Worm (Caenorhabditis elegans) whole organism, late embryonic: Measurements from ENCODE around the gene T06E6.10.

Experiments used
- ama-1 ChIP-seq: fragments of 150-350 bp; optimal IDR thresholded peaks from 2 replicates; lab custom pipeline; 2014
- ceh-18 ChIP-seq: sonication (generic microtip); optimal IDR thresholded peaks from 2 replicates; lab custom pipeline; 2016; ENCODE audit warnings: missing genetic modification characterization, missing compliant biosample characterization
- ceh-31 ChIP-seq: sonication (generic microtip); optimal IDR thresholded peaks from 2 replicates; lab custom pipeline; 2016; ENCODE audit warnings: missing genetic modification characterization, missing compliant biosample characterization
- dmd-4 ChIP-seq: sonication (generic microtip); optimal IDR thresholded peaks from 2 replicates; lab custom pipeline; 2016; ENCODE audit warnings: borderline replicate concordance, missing genetic modification characterization, missing compliant biosample characterization
- pag-3 ChIP-seq: sonication (generic microtip); optimal IDR thresholded peaks from 2 replicates; lab custom pipeline; 2016; ENCODE audit warnings: missing compliant biosample characterization, missing genetic modification characterization, borderline replicate concordance
- ref-2 ChIP-seq: sonication (generic microtip); optimal IDR thresholded peaks from 2 replicates; lab custom pipeline; 2016; ENCODE audit warnings: missing genetic modification characterization, missing compliant biosample characterization
- rnt-1 ChIP-seq: sonication (generic microtip); optimal IDR thresholded peaks from 2 replicates; lab custom pipeline; 2016; ENCODE audit warnings: missing genetic modification characterization, missing compliant biosample characterization
- unc-3 ChIP-seq, 2 experiments: fragments of 200-800 bp in 1 of 2; sonication (Bioruptor generic) in 1 of 2; sonication (generic microtip) in 1 of 2; conservative IDR thresholded peaks in 1 of 2; optimal IDR thresholded peaks in 1 of 2; 2 replicates each; pipeline versions ENCODE4 v1.3.6 to Lab custom; 2016 to 2022; ENCODE audit warnings: missing compliant biosample characterization in 2 of 2, missing genetic modification characterization in 2 of 2, missing genetic modification reagents in 1 of 2

DNA sequence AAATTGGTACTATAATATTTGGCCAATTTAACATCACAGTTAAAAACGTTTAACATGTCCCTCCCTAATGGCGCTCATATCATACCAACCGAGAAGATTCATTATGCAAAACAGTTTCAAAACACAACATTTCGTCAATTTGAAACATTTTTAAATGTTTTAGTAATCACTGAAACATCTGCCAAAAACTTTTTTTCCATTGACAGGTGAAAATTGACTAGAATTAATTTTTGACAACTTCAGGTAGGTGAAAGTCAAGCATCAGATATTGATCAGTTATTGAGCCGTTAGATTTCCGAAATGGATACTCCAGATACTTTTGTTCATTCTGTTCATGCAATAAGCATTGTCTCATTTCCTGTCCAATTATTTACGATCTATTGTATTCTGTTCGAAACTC is 11.0 kb upstream of the T06E6.10 start, which contains the start of gene srh-257:
- no peak for TF ChIP-seq rnt-1 (tag; lab: Kevin White, UChicago)
- TF ChIP-seq ceh-31 (tag; lab: Kevin White, UChicago) = no peak
- TF ChIP-seq ama-1 (lab: Kevin White, UChicago) = no peak
- no peak for TF ChIP-seq ceh-18 (tag; lab: Kevin White, UChicago)
- no peak for TF ChIP-seq pag-3 (tag; lab: Kevin White, UChicago)
- TF ChIP-seq unc-3 (GFP tag; conservative IDR thresholded peaks at IDR 0.05; lab: Robert Waterston, UW) = no peak
- TF ChIP-seq unc-3 (tag; optimal IDR thresholded peaks at IDR 0.05; lab: Kevin White, UChicago) = no peak
- TF ChIP-seq dmd-4 = no peak
- TF ChIP-seq ref-2 (tag; lab: Kevin White, UChicago) = no peak
